Worm (Caenorhabditis elegans) whole organism, mixed stage, embryonic: ENCODE data around the gene Y67D8C.22.

Experiments used
- M03D4.4 ChIP-seq: sonication (generic microtip); optimal IDR thresholded peaks from 2 replicates; lab custom pipeline; 2017; ENCODE audit warnings: mild to moderate bottlenecking, missing genetic modification characterization, missing compliant biosample characterization
- bed-3 ChIP-seq: fragments of 200-800 bp; sonication (Bioruptor generic); optimal IDR thresholded peaks from 3 replicates; lab custom pipeline; 2018; ENCODE audit warnings: mild to moderate bottlenecking, missing genetic modification characterization, moderate library complexity, missing compliant biosample characterization
- blmp-1 ChIP-seq: fragments of 150-350 bp; optimal IDR thresholded peaks from 2 replicates; lab custom pipeline; 2014; ENCODE audit warnings: missing biosample characterization, missing genetic modification characterization
- ceh-39 ChIP-seq: fragments of 150-350 bp; optimal IDR thresholded peaks from 2 replicates; lab custom pipeline; 2014; ENCODE audit warnings: missing biosample characterization, missing genetic modification characterization
- ceh-43 ChIP-seq: fragments of 200-800 bp; sonication (Bioruptor generic); optimal IDR thresholded peaks from 2 replicates; lab custom pipeline; 2018; ENCODE audit warnings: mild to moderate bottlenecking, missing genetic modification characterization, moderate library complexity, missing compliant biosample characterization
- ceh-83 ChIP-seq: fragments of 200-800 bp; sonication (Bioruptor generic); optimal IDR thresholded peaks from 2 replicates; lab custom pipeline; 2018; ENCODE audit warnings: mild to moderate bottlenecking, missing genetic modification characterization, missing compliant biosample characterization
- ces-1 ChIP-seq: fragments of 150-350 bp; optimal IDR thresholded peaks from 2 replicates; lab custom pipeline; 2014; ENCODE audit warnings: missing biosample characterization, missing genetic modification reagents, missing genetic modification characterization
- cnd-1 ChIP-seq: fragments of 200-800 bp; sonication (Bioruptor generic); optimal IDR thresholded peaks from 2 replicates; lab custom pipeline; 2018; ENCODE audit warnings: mild to moderate bottlenecking, missing genetic modification characterization, missing compliant biosample characterization
- drap-1 ChIP-seq: fragments of 200-800 bp; sonication (Bioruptor generic); optimal IDR thresholded peaks from 3 replicates; lab custom pipeline; 2018; ENCODE audit warnings: mild to moderate bottlenecking, missing genetic modification characterization, missing compliant biosample characterization
- elt-1 ChIP-seq: sonication (generic microtip); optimal IDR thresholded peaks from 2 replicates; lab custom pipeline; 2017; ENCODE audit warnings: missing genetic modification characterization, mild to moderate bottlenecking, missing compliant biosample characterization, antibody characterized with exemption, moderate library complexity, borderline replicate concordance; ENCODE audit not compliant: insufficient read depth
- flh-1 ChIP-seq: fragments of 200-800 bp; sonication (Bioruptor generic); optimal IDR thresholded peaks from 2 replicates; lab custom pipeline; 2018; ENCODE audit warnings: mild to moderate bottlenecking, missing genetic modification characterization, moderate library complexity, missing compliant biosample characterization
- ham-2 ChIP-seq: fragments of 200-800 bp; sonication (Bioruptor generic); optimal IDR thresholded peaks from 2 replicates; lab custom pipeline; 2018; ENCODE audit warnings: mild to moderate bottlenecking, missing genetic modification characterization, missing compliant biosample characterization
- hlh-1 ChIP-seq: fragments of 150-350 bp; optimal IDR thresholded peaks from 2 replicates; lab custom pipeline; 2014; ENCODE audit warnings: missing biosample characterization, missing genetic modification reagents, missing genetic modification characterization
- lin-13 ChIP-seq: fragments of 150-350 bp; optimal IDR thresholded peaks from 2 replicates; lab custom pipeline; 2014; ENCODE audit warnings: missing biosample characterization, missing genetic modification characterization
- lin-32 ChIP-seq: fragments of 200-800 bp; sonication (Bioruptor generic); optimal IDR thresholded peaks from 2 replicates; lab custom pipeline; 2018; ENCODE audit warnings: mild to moderate bottlenecking, missing genetic modification characterization, missing compliant biosample characterization
- lsy-2 ChIP-seq: fragments of 150-350 bp; optimal IDR thresholded peaks from 2 replicates; lab custom pipeline; 2014; ENCODE audit warnings: missing biosample characterization, missing genetic modification characterization
- mab-5 ChIP-seq: fragments of 150-350 bp; optimal IDR thresholded peaks from 2 replicates; lab custom pipeline; 2014; ENCODE audit warnings: missing biosample characterization, missing genetic modification characterization
- mep-1 ChIP-seq: fragments of 150-350 bp; optimal IDR thresholded peaks from 2 replicates; lab custom pipeline; 2017; ENCODE audit warnings: missing biosample characterization, missing genetic modification reagents, missing genetic modification characterization, inconsistent platforms
- mls-2 ChIP-seq: sonication (generic microtip); optimal IDR thresholded peaks from 2 replicates; lab custom pipeline; 2016; ENCODE audit warnings: mild to moderate bottlenecking, missing genetic modification characterization, moderate library complexity, missing compliant biosample characterization
- nhr-12 ChIP-seq: fragments of 150-350 bp; optimal IDR thresholded peaks from 2 replicates; lab custom pipeline; 2014; ENCODE audit warnings: missing biosample characterization, missing genetic modification characterization
- nhr-2 ChIP-seq: fragments of 150-350 bp; optimal IDR thresholded peaks from 2 replicates; lab custom pipeline; 2014; ENCODE audit warnings: missing biosample characterization, missing genetic modification characterization
- nhr-237 ChIP-seq: fragments of 150-350 bp; optimal IDR thresholded peaks from 2 replicates; lab custom pipeline; 2014; ENCODE audit warnings: missing biosample characterization, missing genetic modification characterization
- nhr-28 ChIP-seq: fragments of 150-350 bp; optimal IDR thresholded peaks from 2 replicates; lab custom pipeline; 2014; ENCODE audit warnings: missing biosample characterization, missing genetic modification characterization
- nhr-76 ChIP-seq: sonication (generic microtip); optimal IDR thresholded peaks from 2 replicates; lab custom pipeline; 2017; ENCODE audit warnings: missing biosample characterization, missing genetic modification characterization
- pha-4 ChIP-seq: fragments of 150-350 bp; optimal IDR thresholded peaks from 2 replicates; lab custom pipeline; 2018; ENCODE audit warnings: missing biosample characterization, missing genetic modification reagents, missing genetic modification characterization
- sem-2 ChIP-seq: fragments of 200-800 bp; sonication (Bioruptor generic); optimal IDR thresholded peaks from 2 replicates; lab custom pipeline; 2018; ENCODE audit warnings: mild to moderate bottlenecking, missing genetic modification characterization, missing compliant biosample characterization
- snpc-4 ChIP-seq: fragments of 150-350 bp; optimal IDR thresholded peaks from 2 replicates; lab custom pipeline; 2014; ENCODE audit warnings: missing biosample characterization, missing genetic modification characterization
- sptf-1 ChIP-seq: sonication (generic microtip); optimal IDR thresholded peaks from 2 replicates; lab custom pipeline; 2017; ENCODE audit warnings: mild to moderate bottlenecking, missing genetic modification characterization, moderate library complexity, missing compliant biosample characterization
- tbx-8 ChIP-seq: fragments of 200-800 bp; sonication (Bioruptor generic); optimal IDR thresholded peaks from 2 replicates; lab custom pipeline; 2018; ENCODE audit warnings: mild to moderate bottlenecking, missing genetic modification characterization, moderate library complexity, missing compliant biosample characterization
- unc-120 ChIP-seq: sonication (generic microtip); optimal IDR thresholded peaks from 2 replicates; lab custom pipeline; 2017; ENCODE audit warnings: missing genetic modification characterization, missing compliant biosample characterization; ENCODE audit not compliant: poor library complexity, severe bottlenecking
- unc-39 ChIP-seq: fragments of 150-350 bp; optimal IDR thresholded peaks from 2 replicates; lab custom pipeline; 2014; ENCODE audit warnings: missing biosample characterization, missing genetic modification characterization
- zip-8 ChIP-seq: fragments of 150-350 bp; optimal IDR thresholded peaks from 2 replicates; lab custom pipeline; 2014; ENCODE audit warnings: missing biosample characterization, missing genetic modification characterization
- ztf-11 ChIP-seq: fragments of 150-350 bp; optimal IDR thresholded peaks from 2 replicates; lab custom pipeline; 2014; ENCODE audit warnings: missing biosample characterization, missing genetic modification characterization

Y67D8C.22 gene

ce11 chrIV:3066834-3067233 lies 9.3 kb downstream of the Y67D8C.22 start, which contains the start of gene Y67D8C.7:
Gene Y67D8C.7 (minus strand): TSS chrIV:3066934.
- TF ChIP-seq hlh-1, result no peak
- TF ChIP-seq, all 35 proteins: peak for 0

ce11 chrIV:3062936-3063439 lies 13.1 kb downstream of the Y67D8C.22 start, which contains the start of gene Y67D8C.6:
Gene Y67D8C.6 (minus strand): TSS chrIV:3063389.
- TF ChIP-seq ztf-11 (no peak), ham-2 (no peak), drap-1 (GFP tag; lab: Kevin White, UChicago) (no peak), elt-1 (no peak), zip-8 (tag; lab: Kevin White, UChicago) (no peak), flh-1 (GFP tag; lab: Kevin White, UChicago) (no peak), pha-4 (tag; lab: Kevin White, UChicago) (no peak), snpc-4 (no peak), ceh-39 (tag; lab: Kevin White, UChicago) (no peak), sptf-1 (tag; lab: Kevin White, UChicago) (no peak), nhr-12 (no peak), ces-1 (GFP tag; lab: Kevin White, UChicago) (no peak), nhr-76 (tag; lab: Kevin White, UChicago) (no peak), M03D4.4 (tag; lab: Kevin White, UChicago) (no peak), blmp-1 (tag; lab: Kevin White, UChicago) (no peak)

- peak; percentile 7 for TF ChIP-seq ceh-39 (tag; lab: Kevin White, UChicago)
- TF ChIP-seq nhr-28 (tag; lab: Kevin White, UChicago), result no peak
- TF ChIP-seq lin-13 (tag; lab: Kevin White, UChicago), result peak; percentile 1
- TF ChIP-seq mep-1 (tag; lab: Kevin White, UChicago), result peak; percentile 31
- no peak for TF ChIP-seq unc-39
- peak; percentile 53 for TF ChIP-seq lsy-2 (tag; lab: Kevin White, UChicago)
- TF ChIP-seq, all 35 proteins: peak for 4
Measured at ce11 chrIV:3055848-3056247, 20.3 kb downstream of the Y67D8C.22 start.

ce11 chrIV:3055320-3055719 lies 20.8 kb downstream of the Y67D8C.22 start:
- TF ChIP-seq lsy-2 (tag; lab: Kevin White, UChicago), result peak; percentile 44
- TF ChIP-seq mep-1 (tag; lab: Kevin White, UChicago), result peak; percentile 1
- TF ChIP-seq elt-1, result no peak
- no peak for TF ChIP-seq zip-8 (tag; lab: Kevin White, UChicago)
- no peak for TF ChIP-seq ceh-39 (tag; lab: Kevin White, UChicago)
- peak; percentile 4 for TF ChIP-seq ces-1 (GFP tag; lab: Kevin White, UChicago)
- peak; percentile 69 for TF ChIP-seq ceh-43 (GFP tag; lab: Kevin White, UChicago)
- peak; percentile 24 for TF ChIP-seq sptf-1 (tag; lab: Kevin White, UChicago)
- TF ChIP-seq, all 35 proteins: peak for 5

- TF ChIP-seq ham-2, result no peak
- no peak for TF ChIP-seq sptf-1 (tag; lab: Kevin White, UChicago)
- TF ChIP-seq blmp-1 (tag; lab: Kevin White, UChicago), result no peak
- TF ChIP-seq nhr-2 (tag; lab: Kevin White, UChicago), result no peak
- TF ChIP-seq nhr-76 (tag; lab: Kevin White, UChicago), result no peak
- TF ChIP-seq mls-2, result no peak
- no peak for TF ChIP-seq nhr-237 (tag; lab: Kevin White, UChicago)
- TF ChIP-seq M03D4.4 (tag; lab: Kevin White, UChicago), result no peak
- no peak for TF ChIP-seq cnd-1
- no peak for TF ChIP-seq mab-5 (tag; lab: Kevin White, UChicago)
Measured at ce11 chrIV:3053428-3053827, 22.7 kb downstream of the Y67D8C.22 start, which contains the start of gene ivph-3. Gene ivph-3 (plus strand): TSS chrIV:3053728.

- peak; percentile 95 for TF ChIP-seq lsy-2 (tag; lab: Kevin White, UChicago)
- TF ChIP-seq mep-1 (tag; lab: Kevin White, UChicago), result peak; percentile 74
- peak; percentile 14 for TF ChIP-seq hlh-1
- TF ChIP-seq cnd-1, result peak; percentile 83
- peak; percentile 72 for TF ChIP-seq bed-3 (GFP tag; lab: Kevin White, UChicago)
- peak; percentile 69 for TF ChIP-seq sem-2 (GFP tag; lab: Kevin White, UChicago)
- TF ChIP-seq flh-1 (GFP tag; lab: Kevin White, UChicago), result peak; percentile 20
- TF ChIP-seq drap-1 (GFP tag; lab: Kevin White, UChicago), result peak; percentile 89
- peak; percentile 95 for TF ChIP-seq lin-13 (tag; lab: Kevin White, UChicago)
- TF ChIP-seq mls-2, result peak; percentile 90
- peak; percentile 57 for TF ChIP-seq ceh-43 (GFP tag; lab: Kevin White, UChicago)
- TF ChIP-seq tbx-8 (GFP tag; lab: Kevin White, UChicago), result peak; percentile 74
- peak; percentile 74 for TF ChIP-seq lin-32
- peak; percentile 64 for TF ChIP-seq ham-2
- TF ChIP-seq unc-120 (tag; lab: Kevin White, UChicago), result peak; percentile 92
- TF ChIP-seq M03D4.4 (tag; lab: Kevin White, UChicago), result peak; percentile 86
- TF ChIP-seq ceh-83 (GFP tag; lab: Kevin White, UChicago), result peak; percentile 75
- TF ChIP-seq sptf-1 (tag; lab: Kevin White, UChicago), result peak; percentile 93
- TF ChIP-seq pha-4 (tag; lab: Kevin White, UChicago), result peak; percentile 78
Measured at ce11 chrIV:3050054-3050990, 25.8 kb downstream of the Y67D8C.22 start, which contains the start of gene eel-1. Gene eel-1 (minus strand): TSS chrIV:3050104.
